Worm (Caenorhabditis elegans) whole organism, L4 larva: ENCODE measurements around the gene F32F2.4.

Source experiments
- F44E2.7 ChIP-seq: fragments of 200-800 bp; sonication (Bioruptor generic); IDR thresholded peaks from 2 replicates; pipeline ENCODE4 v2.1.2; 2022; ENCODE audit warnings: missing genetic modification characterization, missing compliant biosample characterization
- T20F7.1 ChIP-seq: fragments of 200-800 bp; sonication (Bioruptor generic); optimal IDR thresholded peaks from 2 replicates; lab custom pipeline; 2018; ENCODE audit warnings: mild to moderate bottlenecking, missing genetic modification characterization, missing compliant biosample characterization
- Y5F2A.4 ChIP-seq: fragments of 200-800 bp; sonication (Bioruptor generic); optimal IDR thresholded peaks from 2 replicates; lab custom pipeline; 2018; ENCODE audit warnings: mild to moderate bottlenecking, missing genetic modification characterization, missing compliant biosample characterization
- Y75B8A.6 ChIP-seq: fragments of 200-800 bp; sonication (Bioruptor generic); IDR thresholded peaks from 2 replicates; pipeline ENCODE4 v1.3.6; 2022; ENCODE audit warnings: missing genetic modification reagents, missing genetic modification characterization, missing compliant biosample characterization
- aha-1 ChIP-seq: fragments of 150-350 bp; peaks from one replicate; lab custom pipeline; 2014; ENCODE audit warnings: missing biosample characterization, missing genetic modification characterization
- aly-2 ChIP-seq: sonication (generic microtip); optimal IDR thresholded peaks from 2 replicates; lab custom pipeline; 2018; ENCODE audit warnings: missing biosample characterization, missing genetic modification characterization
- ama-1 ChIP-seq: fragments of 150-350 bp; optimal IDR thresholded peaks from 2 replicates; lab custom pipeline; 2014; ENCODE audit warnings: inconsistent platforms, mixed read lengths
- ceh-28 ChIP-seq: fragments of 150-350 bp; optimal IDR thresholded peaks from 2 replicates; lab custom pipeline; 2014; ENCODE audit warnings: missing biosample characterization, missing genetic modification reagents, missing genetic modification characterization
- ceh-62 ChIP-seq: sonication (generic microtip); optimal IDR thresholded peaks from 2 replicates; lab custom pipeline; 2017; ENCODE audit warnings: missing biosample characterization, missing genetic modification characterization
- cey-2 ChIP-seq: sonication (generic microtip); optimal IDR thresholded peaks from 3 replicates; lab custom pipeline; 2017; ENCODE audit warnings: missing genetic modification characterization, mild to moderate bottlenecking, missing compliant biosample characterization, antibody characterized with exemption, borderline replicate concordance; ENCODE audit not compliant: insufficient read depth
- daf-12 ChIP-seq: fragments of 150-350 bp; optimal IDR thresholded peaks from 2 replicates; lab custom pipeline; 2014; ENCODE audit warnings: missing biosample characterization, missing genetic modification reagents, missing genetic modification characterization
- daf-16 ChIP-seq, 3 experiments: sonication (generic microtip); optimal IDR thresholded peaks; 2 replicates each; lab custom pipeline; 2016 to 2017; ENCODE audit warnings: missing genetic modification characterization in 3 of 3, missing genetic modification reagents in 3 of 3, mild to moderate bottlenecking in 2 of 3, missing compliant biosample characterization in 2 of 3, missing biosample characterization in 1 of 3, moderate library complexity in 1 of 3
- daf-19 ChIP-seq: fragments of 200-800 bp; sonication (Bioruptor generic); conservative IDR thresholded peaks from 2 replicates; pipeline ENCODE4 v1.3.6; 2022; ENCODE audit warnings: missing genetic modification characterization, missing compliant biosample characterization
- daf-8 ChIP-seq: fragments of 200-800 bp; sonication (Bioruptor generic); IDR thresholded peaks from 2 replicates; pipeline ENCODE4 v1.3.6; 2022; ENCODE audit warnings: missing genetic modification characterization, missing compliant biosample characterization
- egl-27 ChIP-seq: sonication (generic microtip); optimal IDR thresholded peaks from 3 replicates; lab custom pipeline; 2017; ENCODE audit warnings: missing biosample characterization, missing genetic modification reagents, missing genetic modification characterization
- gei-8 ChIP-seq: fragments of 200-800 bp; sonication (Bioruptor generic); optimal IDR thresholded peaks from 2 replicates; lab custom pipeline; 2018; ENCODE audit warnings: mild to moderate bottlenecking, missing genetic modification characterization, missing compliant biosample characterization
- hlh-11 ChIP-seq: fragments of 200-800 bp; sonication (Bioruptor generic); optimal IDR thresholded peaks from 2 replicates; lab custom pipeline; 2018; ENCODE audit warnings: mild to moderate bottlenecking, missing genetic modification characterization, missing compliant biosample characterization
- lin-39 ChIP-seq: fragments of 150-350 bp; optimal IDR thresholded peaks from 2 replicates; lab custom pipeline; 2014; ENCODE audit warnings: missing biosample characterization, missing genetic modification reagents, missing genetic modification characterization
- madf-5 ChIP-seq, 2 experiments: fragments of 200-800 bp; sonication (Bioruptor generic); IDR thresholded peaks; 2 replicates each; pipeline ENCODE4 v1.3.6; 2022; ENCODE audit warnings: missing compliant biosample characterization in 2 of 2, missing genetic modification characterization in 2 of 2
- mdt-29 ChIP-seq: fragments of 200-800 bp; sonication (Bioruptor generic); IDR thresholded peaks from 2 replicates; pipeline ENCODE4 v1.3.6; 2022; ENCODE audit warnings: missing genetic modification reagents, missing genetic modification characterization, missing compliant biosample characterization
- nhr-237 ChIP-seq: sonication (generic microtip); optimal IDR thresholded peaks from 2 replicates; lab custom pipeline; 2017; ENCODE audit warnings: missing biosample characterization, missing genetic modification characterization
- nhr-42 ChIP-seq: fragments of 200-800 bp; sonication (Bioruptor generic); IDR thresholded peaks from 2 replicates; pipeline ENCODE4 v1.3.6; 2022; ENCODE audit warnings: missing genetic modification characterization, missing compliant biosample characterization
- nhr-48 ChIP-seq: sonication (generic microtip); optimal IDR thresholded peaks from 2 replicates; lab custom pipeline; 2016; ENCODE audit warnings: mild to moderate bottlenecking, missing genetic modification characterization, missing compliant biosample characterization
- pha-4 ChIP-seq, 2 experiments: fragments of 150-350 bp in 1 of 2; fragments of 200-800 bp in 1 of 2; sonication (Bioruptor generic) in 1 of 2; IDR thresholded peaks in 1 of 2; optimal IDR thresholded peaks in 1 of 2; 2 replicates each; pipeline versions ENCODE4 v1.3.6 to Lab custom; 2014 to 2022; ENCODE audit warnings: missing genetic modification characterization in 2 of 2, missing genetic modification reagents in 2 of 2, missing biosample characterization in 1 of 2, missing compliant biosample characterization in 1 of 2
- php-3 ChIP-seq: fragments of 200-800 bp; sonication (Bioruptor generic); IDR thresholded peaks from 2 replicates; pipeline ENCODE4 v1.3.6; 2022; ENCODE audit warnings: missing genetic modification reagents, missing genetic modification characterization, missing compliant biosample characterization
- rbr-2 ChIP-seq: sonication (generic microtip); optimal IDR thresholded peaks from 2 replicates; lab custom pipeline; 2016; ENCODE audit warnings: missing genotype, missing genetic modification characterization, missing compliant biosample characterization
- sdz-12 ChIP-seq: fragments of 200-800 bp; sonication (Bioruptor generic); optimal IDR thresholded peaks from 2 replicates; lab custom pipeline; 2018; ENCODE audit warnings: mild to moderate bottlenecking, missing genetic modification characterization, missing compliant biosample characterization
- set-16 ChIP-seq: fragments of 200-800 bp; sonication (Bioruptor generic); IDR thresholded peaks from 2 replicates; pipeline ENCODE4 v1.3.6; 2022; ENCODE audit warnings: missing genetic modification reagents, missing genetic modification characterization, missing compliant biosample characterization
- tra-1 ChIP-seq: fragments of 200-800 bp; sonication (Bioruptor generic); IDR thresholded peaks from 2 replicates; pipeline ENCODE4 v1.3.6; 2022; ENCODE audit warnings: missing genetic modification reagents, missing genetic modification characterization, missing compliant biosample characterization
- unc-62 ChIP-seq, 3 experiments: fragments of 150-350 bp in 1 of 3; sonication (generic microtip); optimal IDR thresholded peaks in 2 of 3; peaks in 1 of 3; 1 replicate in 1 of 3; 2 replicates in 2 of 3; lab custom pipeline; 2014 to 2017; ENCODE audit warnings: missing biosample characterization in 3 of 3, missing genetic modification characterization in 3 of 3, missing genetic modification reagents in 3 of 3, missing genotype in 1 of 3
- vab-7 ChIP-seq: fragments of 200-800 bp; sonication (Bioruptor generic); IDR thresholded peaks from 2 replicates; pipeline ENCODE4 v1.3.6; 2022; ENCODE audit warnings: missing genetic modification reagents, missing genetic modification characterization, missing compliant biosample characterization
- zfp-2 ChIP-seq: sonication (generic microtip); optimal IDR thresholded peaks from 2 replicates; lab custom pipeline; 2016; ENCODE audit warnings: mild to moderate bottlenecking, missing genetic modification characterization, missing compliant biosample characterization

F32F2.4 gene

DNA sequence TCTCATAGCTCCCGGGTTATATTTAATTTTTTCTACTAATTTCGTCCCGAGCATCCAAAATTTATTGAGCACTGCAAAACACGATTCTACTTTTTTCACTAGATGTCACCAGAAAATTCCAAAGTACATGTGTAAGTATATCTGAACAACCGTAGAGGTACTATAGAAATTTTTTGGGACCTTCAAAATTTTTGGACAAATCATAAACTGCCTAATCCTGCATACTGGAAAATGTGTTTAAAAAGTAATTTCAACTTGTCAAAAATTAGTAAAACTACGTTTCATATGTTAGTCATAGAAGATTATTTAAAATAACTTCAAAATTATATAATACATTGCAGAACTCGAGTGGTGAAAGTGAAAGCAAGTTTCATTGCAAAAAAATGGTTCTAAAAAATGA is 10.5 kb downstream of the F32F2.4 start:
- TF ChIP-seq Y75B8A.6 (GFP tag; lab: Robert Waterston, UW) (no peak), aha-1 (tag; lab: Kevin White, UChicago) (peak; percentile 91), cey-2 (no peak)

DNA sequence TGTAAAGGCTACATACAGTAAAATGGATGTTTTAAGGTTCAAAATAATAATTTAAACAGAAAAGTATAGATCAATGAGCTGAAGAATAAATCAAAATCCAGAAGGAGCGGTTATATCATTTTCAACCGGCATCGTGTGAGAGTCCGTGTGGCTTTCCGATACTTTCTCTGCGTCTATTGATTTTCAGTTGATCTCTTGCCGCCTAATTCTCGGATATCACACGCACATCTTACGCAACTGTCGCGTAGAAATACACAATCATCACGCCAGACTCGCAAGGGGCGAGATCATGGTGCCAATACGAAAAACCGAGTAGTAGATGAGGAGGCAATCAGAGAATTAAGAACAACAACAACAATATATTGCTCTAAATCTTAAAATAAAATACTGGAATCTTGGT is 12.8 kb downstream of the F32F2.4 start:
- TF ChIP-seq daf-16 (GFP tag; optimal IDR thresholded peaks at IDR 0.05; lab: Kevin White, UChicago) (peak in 1 of 2 experiments; percentile 36), daf-16 (tag; optimal IDR thresholded peaks at IDR 0.05; lab: Kevin White, UChicago) (no peak), daf-19 (GFP tag; lab: Robert Waterston, UW) (no peak), gei-8 (GFP tag; lab: Kevin White, UChicago) (no peak)

DNA sequence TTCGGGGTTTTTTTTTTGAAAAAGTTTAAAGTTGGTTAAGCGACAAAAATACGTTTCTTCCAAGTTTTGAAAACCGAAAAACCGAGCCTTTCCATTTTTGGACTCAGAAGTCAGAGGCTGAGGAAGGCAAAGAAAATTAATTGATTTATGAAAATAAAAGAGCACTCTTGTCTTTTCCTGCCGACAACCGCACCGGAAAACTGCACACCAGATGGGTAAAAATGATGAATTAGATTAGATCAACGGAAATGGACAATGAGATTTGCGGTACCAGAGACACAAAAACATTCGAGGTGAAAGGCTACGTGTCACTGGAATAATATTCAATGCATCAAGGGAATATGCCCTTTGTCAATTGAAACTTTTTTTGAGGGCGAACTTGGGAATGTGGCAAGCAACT is 18.4 kb downstream of the F32F2.4 start:
- TF ChIP-seq vab-7 (no peak), ama-1 (no peak), daf-19 (GFP tag; lab: Robert Waterston, UW) (no peak), php-3 (no peak), nhr-42 (GFP tag; lab: Robert Waterston, UW) (no peak), Y5F2A.4 (GFP tag; lab: Kevin White, UChicago) (no peak), unc-62 (GFP tag; optimal IDR thresholded peaks at IDR 0.05 in 1 of 2; lab: Kevin White, UChicago) (no peak), unc-62 (tag; optimal IDR thresholded peaks at IDR 0.05; lab: Kevin White, UChicago) (no peak), sdz-12 (GFP tag; lab: Kevin White, UChicago) (no peak), Y75B8A.6 (GFP tag; lab: Robert Waterston, UW) (no peak), madf-5 (GFP tag; IDR thresholded peaks at IDR 0.05; lab: Robert Waterston, UW) (no peak), nhr-237 (tag; lab: Kevin White, UChicago) (no peak), set-16 (GFP tag; lab: Robert Waterston, UW) (no peak), lin-39 (no peak), egl-27 (no peak), mdt-29 (no peak), daf-12 (tag; lab: Kevin White, UChicago) (no peak)

DNA sequence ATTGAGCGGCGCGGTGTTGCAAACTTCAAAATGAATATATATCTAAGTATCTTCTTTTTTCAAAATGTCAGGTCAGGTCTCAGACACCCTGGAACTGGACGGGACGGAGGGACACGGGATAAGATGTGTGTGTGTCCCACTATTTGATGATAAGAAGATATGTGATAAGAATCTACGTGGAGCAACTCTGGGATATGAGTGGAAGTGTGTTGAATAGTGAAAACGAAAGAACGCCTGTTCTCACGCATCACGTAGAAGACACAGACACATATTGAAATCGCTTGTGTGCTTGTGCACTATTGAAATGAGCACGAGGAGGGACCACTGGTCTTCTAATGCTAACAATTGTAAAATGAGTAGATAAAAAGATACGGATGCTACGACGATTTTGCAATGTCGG is 19.8 kb downstream of the F32F2.4 start, which contains the start of gene uig-1:
uig-1 (minus strand) TSS at position 120 of the 400 bp plus-strand sequence.
- no peak for TF ChIP-seq tra-1 (GFP tag; lab: Robert Waterston, UW)
- peak in 1 of 2 experiments; percentile 63 for TF ChIP-seq unc-62 (GFP tag; optimal IDR thresholded peaks at IDR 0.05 in 1 of 2; lab: Kevin White, UChicago)
- TF ChIP-seq unc-62 (tag; optimal IDR thresholded peaks at IDR 0.05; lab: Kevin White, UChicago): no peak
- TF ChIP-seq, all 104 proteins: peak for 1

DNA sequence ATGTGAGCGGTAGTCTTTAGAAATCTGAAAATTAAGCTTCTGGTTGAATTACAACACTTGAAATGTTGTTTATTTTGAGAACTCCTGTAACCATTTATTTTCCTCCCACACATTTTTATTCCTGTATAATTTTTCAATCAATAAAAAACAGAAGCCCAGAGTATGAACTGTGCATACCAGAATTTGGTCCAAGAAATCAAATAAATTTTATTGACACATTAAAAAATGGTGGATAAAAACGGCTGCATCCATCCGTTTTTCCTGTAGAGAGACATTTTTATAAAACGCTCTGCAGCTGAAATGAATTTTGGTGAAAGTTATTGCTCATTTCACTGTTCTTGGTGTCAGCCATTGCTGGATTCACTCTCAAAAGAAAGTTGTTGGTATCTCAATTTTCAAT is 21.2 kb downstream of the F32F2.4 start, which contains the start of gene C26E1.1:
C26E1.1 (plus strand) TSS at position 301 of the 400 bp plus-strand sequence.
- TF ChIP-seq rbr-2 (tag; lab: Kevin White, UChicago) (no peak), nhr-48 (tag; lab: Kevin White, UChicago) (no peak), php-3 (no peak), Y5F2A.4 (GFP tag; lab: Kevin White, UChicago) (no peak), aly-2 (tag; lab: Kevin White, UChicago) (no peak), T20F7.1 (no peak), ceh-62 (tag; lab: Kevin White, UChicago) (no peak), F44E2.7 (GFP tag; lab: Robert Waterston, UW) (no peak), hlh-11 (tag; lab: Kevin White, UChicago) (no peak), ceh-28 (tag; lab: Kevin White, UChicago) (no peak), zfp-2 (tag; lab: Kevin White, UChicago) (no peak), ama-1 (no peak), daf-8 (GFP tag; lab: Robert Waterston, UW) (no peak), pha-4 (GFP tag; IDR thresholded peaks at IDR 0.05; lab: Robert Waterston, UW) (no peak), pha-4 (tag; optimal IDR thresholded peaks at IDR 0.05; lab: Kevin White, UChicago) (no peak), tra-1 (GFP tag; lab: Robert Waterston, UW) (no peak), Y75B8A.6 (GFP tag; lab: Robert Waterston, UW) (no peak)
